Worm (Caenorhabditis elegans) whole organism, L3 larva: ENCODE data around the gene chil-23.

Experiments used
- ceh-82 ChIP-seq: fragments of 150-350 bp; optimal IDR thresholded peaks from 2 replicates; lab custom pipeline; 2014; ENCODE audit warnings: missing biosample characterization, missing genetic modification characterization
- ceh-9 ChIP-seq: sonication (generic microtip); optimal IDR thresholded peaks from 2 replicates; lab custom pipeline; 2018; ENCODE audit warnings: missing biosample characterization, missing genetic modification characterization
- elt-3 ChIP-seq, 3 experiments: fragments of 150-350 bp in 1 of 3; sonication (generic microtip) in 2 of 3; optimal IDR thresholded peaks; 2 replicates in 2 of 3; 4 replicates in 1 of 3; lab custom pipeline; 2014 to 2017; ENCODE audit warnings: missing biosample characterization in 3 of 3, missing genetic modification characterization in 3 of 3
- lin-15B ChIP-seq: fragments of 150-350 bp; optimal IDR thresholded peaks from 2 replicates; lab custom pipeline; 2014; ENCODE audit warnings: missing biosample characterization, missing genetic modification characterization
- nhr-11 ChIP-seq: fragments of 150-350 bp; optimal IDR thresholded peaks from 2 replicates; lab custom pipeline; 2014; ENCODE audit warnings: missing biosample characterization, missing genetic modification characterization
- nhr-28 ChIP-seq: fragments of 150-350 bp; optimal IDR thresholded peaks from 2 replicates; lab custom pipeline; 2014; ENCODE audit warnings: missing biosample characterization, missing genetic modification characterization
- pha-4 ChIP-seq: fragments of 150-350 bp; optimal IDR thresholded peaks from 2 replicates; lab custom pipeline; 2014; ENCODE audit warnings: missing biosample characterization, missing genetic modification reagents, missing genetic modification characterization
- skn-1 ChIP-seq: fragments of 150-350 bp; optimal IDR thresholded peaks from 2 replicates; lab custom pipeline; 2014; ENCODE audit warnings: missing biosample characterization, missing genetic modification characterization

DNA sequence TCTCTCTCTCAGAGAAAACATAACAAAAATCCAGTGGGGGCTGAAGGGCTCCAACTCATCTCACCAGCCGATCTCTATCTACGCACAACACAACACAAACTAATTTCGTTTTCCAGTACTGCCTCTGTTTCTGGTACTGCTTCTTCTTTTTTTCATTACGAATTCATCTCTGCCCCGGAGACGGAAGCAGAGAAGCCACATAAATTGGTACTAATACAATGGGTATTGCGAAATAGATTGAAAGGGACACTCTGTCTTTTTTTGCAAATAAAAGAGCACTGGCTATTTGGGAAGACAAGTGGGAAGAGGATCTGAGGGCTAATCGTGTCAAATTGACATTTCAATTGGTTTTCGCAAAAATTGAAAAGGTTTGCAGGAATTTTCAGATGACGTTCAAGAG lies 28.9 kb upstream of the chil-23 start:
- TF ChIP-seq elt-3 (tag; optimal IDR thresholded peaks at IDR 0.05; lab: Kevin White, UChicago), result no peak
- no peak for TF ChIP-seq ceh-9 (tag; lab: Kevin White, UChicago)
- TF ChIP-seq nhr-28 (tag; lab: Kevin White, UChicago), result no peak
- no peak for TF ChIP-seq pha-4
- TF ChIP-seq skn-1 (tag; lab: Kevin White, UChicago), result no peak
- no peak for TF ChIP-seq nhr-11
- no peak for TF ChIP-seq lin-15B (tag; lab: Kevin White, UChicago)
- TF ChIP-seq ceh-82 (tag; lab: Kevin White, UChicago), result no peak
